Fruit fly (Drosophila melanogaster) Kc167 (cell line): ENCODE results near the gene w.

ENCODE experiments used
- Myc ChIP-seq: fragments of >200 bp; optimal IDR thresholded peaks from 2 replicates; lab custom pipeline; 2017; ENCODE audit warnings: missing external identifiers
- Sin3A ChIP-seq: fragments of >200 bp; optimal IDR thresholded peaks from 2 replicates; lab custom pipeline; 2018; ENCODE audit warnings: missing external identifiers
- psq ChIP-seq: fragments of >200 bp; optimal IDR thresholded peaks from 2 replicates; lab custom pipeline; 2017; ENCODE audit warnings: missing external identifiers

DNA sequence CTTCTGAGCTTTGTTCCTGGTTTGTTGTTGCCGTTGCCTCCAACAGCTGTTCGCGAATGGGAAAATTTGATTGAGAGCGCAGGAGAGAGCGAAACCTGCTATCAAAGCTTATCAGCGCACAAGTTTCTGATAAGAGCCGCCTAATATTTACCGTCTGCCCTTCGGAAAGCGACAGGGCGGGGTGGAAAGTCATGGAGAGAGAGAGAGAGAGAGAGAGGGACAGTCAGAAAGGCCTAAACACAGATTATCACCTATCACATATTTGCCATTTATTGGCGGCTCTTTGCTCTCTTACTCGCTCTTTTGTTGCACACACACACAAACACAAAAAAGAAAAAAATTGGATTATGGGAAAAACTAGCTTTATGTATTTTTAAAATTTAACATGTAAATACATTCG lies 52.7 kb downstream of the w start:
- TF ChIP-seq Sin3A, result no peak
- TF ChIP-seq psq, result no peak
- no peak for TF ChIP-seq Myc (lab: Kevin White, UChicago)
